Worm (Caenorhabditis elegans) whole organism, midembryonic: ENCODE results near the gene Y75B7B.2.

Experiments
- T22C8.4 ChIP-seq: fragments of 200-800 bp; sonication (Bioruptor generic); IDR thresholded peaks from 2 replicates; pipeline ENCODE4 v1.3.6; 2022; ENCODE audit warnings: missing genetic modification characterization, missing compliant biosample characterization
- cog-1 ChIP-seq: sonication (generic microtip); optimal IDR thresholded peaks from 2 replicates; lab custom pipeline; 2016; ENCODE audit warnings: missing genetic modification characterization, missing compliant biosample characterization
- flt-1 ChIP-seq: fragments of 200-800 bp; sonication (Bioruptor generic); IDR thresholded peaks from 2 replicates; pipeline ENCODE4 v1.3.6; 2022; ENCODE audit warnings: missing genetic modification characterization, missing compliant biosample characterization
- klf-2 ChIP-seq: fragments of 200-800 bp; sonication (Bioruptor generic); conservative IDR thresholded peaks from 2 replicates; pipeline ENCODE4 v1.3.6; 2022; ENCODE audit warnings: missing genetic modification reagents, missing genetic modification characterization, missing compliant biosample characterization
- med-1 ChIP-seq: sonication (generic microtip); optimal IDR thresholded peaks from 2 replicates; lab custom pipeline; 2017; ENCODE audit warnings: missing genetic modification characterization, mild to moderate bottlenecking, missing compliant biosample characterization, antibody characterized with exemption, missing genetic modification reagents; ENCODE audit not compliant: insufficient read depth
- ref-1 ChIP-seq: fragments of 200-800 bp; sonication (Bioruptor generic); conservative IDR thresholded peaks from 2 replicates; pipeline ENCODE4 v1.3.6; 2022; ENCODE audit warnings: missing genetic modification reagents, missing genetic modification characterization, missing compliant biosample characterization
- tab-1 ChIP-seq: fragments of 200-800 bp; sonication (Bioruptor generic); IDR thresholded peaks from 2 replicates; pipeline ENCODE4 v1.3.6; 2022; ENCODE audit warnings: missing genetic modification characterization, missing compliant biosample characterization
- ztf-23 ChIP-seq: fragments of 200-800 bp; sonication (Bioruptor generic); IDR thresholded peaks from 2 replicates; pipeline ENCODE4 v1.3.6; 2022; ENCODE audit warnings: missing genetic modification reagents, missing genetic modification characterization, missing compliant biosample characterization
- ztf-29 ChIP-seq: fragments of 200-800 bp; sonication (Bioruptor generic); IDR thresholded peaks from 2 replicates; pipeline ENCODE4 v1.3.6; 2022; ENCODE audit warnings: missing genetic modification reagents, missing genetic modification characterization, missing compliant biosample characterization

The Y75B7B.2 gene

ce11 chrV:1285657-1286123 lies 9.9 kb upstream of the Y75B7B.2 start, which contains the start of gene tank-1:
tank-1 (minus strand) TSS chrV:1285707.
- TF ChIP-seq T22C8.4 (GFP tag; lab: Robert Waterston, UW), result no peak
- no peak for TF ChIP-seq ztf-29 (GFP tag; lab: Robert Waterston, UW)
- no peak for TF ChIP-seq tab-1 (GFP tag; lab: Robert Waterston, UW)
- TF ChIP-seq med-1 (GFP tag; lab: Kevin White, UChicago), result no peak
- no peak for TF ChIP-seq klf-2 (GFP tag; lab: Robert Waterston, UW)
- no peak for TF ChIP-seq ref-1 (GFP tag; lab: Robert Waterston, UW)
- TF ChIP-seq flt-1 (GFP tag; lab: Robert Waterston, UW), result no peak

ce11 chrV:1278529-1278928 lies 2.7 kb upstream of the Y75B7B.2 start:
- TF ChIP-seq ref-1 (GFP tag; lab: Robert Waterston, UW) (no peak), med-1 (GFP tag; lab: Kevin White, UChicago) (no peak), ztf-23 (GFP tag; lab: Robert Waterston, UW) (no peak), tab-1 (GFP tag; lab: Robert Waterston, UW) (no peak), ztf-29 (GFP tag; lab: Robert Waterston, UW) (no peak)

DNA sequence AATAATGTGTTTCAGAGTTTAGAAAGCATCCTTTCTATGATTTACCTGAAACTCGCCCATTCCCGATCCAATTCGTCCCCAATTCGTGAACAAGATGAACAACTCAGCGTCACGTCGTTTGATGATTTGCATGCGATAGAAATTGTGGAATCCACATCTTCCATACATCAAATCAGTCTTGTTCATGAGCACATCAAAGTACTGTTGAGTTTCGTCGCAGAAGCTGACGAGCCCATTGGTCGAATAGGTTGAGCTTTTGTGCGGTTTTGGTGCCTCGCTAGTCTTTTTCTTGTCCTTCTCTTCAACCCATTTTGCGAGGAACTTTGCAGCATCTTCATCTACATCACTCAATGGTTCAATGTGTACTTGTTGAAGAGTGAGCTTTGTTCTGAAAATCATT lies 2.1 kb upstream of the Y75B7B.2 start:
- TF ChIP-seq cog-1 (tag; lab: Kevin White, UChicago) (no peak), klf-2 (GFP tag; lab: Robert Waterston, UW) (no peak), med-1 (GFP tag; lab: Kevin White, UChicago) (no peak), flt-1 (GFP tag; lab: Robert Waterston, UW) (no peak), ztf-23 (GFP tag; lab: Robert Waterston, UW) (no peak), ref-1 (GFP tag; lab: Robert Waterston, UW) (no peak), ztf-29 (GFP tag; lab: Robert Waterston, UW) (no peak), T22C8.4 (GFP tag; lab: Robert Waterston, UW) (no peak), tab-1 (GFP tag; lab: Robert Waterston, UW) (no peak)

- no peak for TF ChIP-seq ztf-23 (GFP tag; lab: Robert Waterston, UW)
- TF ChIP-seq klf-2 (GFP tag; lab: Robert Waterston, UW), result no peak
- no peak for TF ChIP-seq T22C8.4 (GFP tag; lab: Robert Waterston, UW)
- TF ChIP-seq tab-1 (GFP tag; lab: Robert Waterston, UW), result no peak
- TF ChIP-seq flt-1 (GFP tag; lab: Robert Waterston, UW), result no peak
- TF ChIP-seq med-1 (GFP tag; lab: Kevin White, UChicago), result no peak
- TF ChIP-seq ref-1 (GFP tag; lab: Robert Waterston, UW), result no peak
- TF ChIP-seq ztf-29 (GFP tag; lab: Robert Waterston, UW), result no peak
Measured at ce11 chrV:1270611-1271010, 5.2 kb downstream of the Y75B7B.2 start, which contains the start of gene Y75B7B.1. Y75B7B.1 (plus strand) TSS chrV:1270911.

DNA sequence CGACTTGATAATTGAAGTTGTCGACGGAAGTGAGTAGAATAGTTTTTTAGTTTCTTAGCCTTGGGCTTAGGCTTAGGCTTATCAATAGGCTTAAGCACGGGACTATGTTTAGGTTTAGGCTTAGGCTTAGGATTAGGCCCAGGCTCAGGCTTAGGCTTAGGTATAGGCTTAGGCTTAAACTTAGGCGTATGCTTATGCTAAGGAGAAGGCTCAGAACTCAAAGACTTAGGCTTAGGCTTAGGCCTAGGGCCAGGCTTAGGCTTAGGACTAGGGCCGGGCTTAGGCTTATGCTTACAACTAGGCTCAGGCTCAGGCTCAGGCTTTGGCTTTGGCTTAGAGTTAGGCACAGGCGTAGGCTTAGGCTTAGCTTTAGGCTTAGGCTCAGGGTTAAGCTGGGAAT lies 9.3 kb downstream of the Y75B7B.2 start:
- no peak for TF ChIP-seq T22C8.4 (GFP tag; lab: Robert Waterston, UW)

- TF ChIP-seq ref-1 (GFP tag; lab: Robert Waterston, UW) (no peak), med-1 (GFP tag; lab: Kevin White, UChicago) (no peak), T22C8.4 (GFP tag; lab: Robert Waterston, UW) (no peak), ztf-29 (GFP tag; lab: Robert Waterston, UW) (no peak), ztf-23 (GFP tag; lab: Robert Waterston, UW) (no peak), cog-1 (tag; lab: Kevin White, UChicago) (no peak)
Measured at ce11 chrV:1263939-1264823, 11.6 kb downstream of the Y75B7B.2 start, which contains the start of the genes rab-1 and C39F7.5. rab-1 (minus strand) TSS chrV:1263989. C39F7.5 (plus strand) TSS chrV:1264773.

ce11 chrV:1263078-1263732 lies 12.6 kb downstream of the Y75B7B.2 start:
- TF ChIP-seq flt-1 (GFP tag; lab: Robert Waterston, UW) (no peak), ref-1 (GFP tag; lab: Robert Waterston, UW) (no peak), cog-1 (tag; lab: Kevin White, UChicago) (no peak), T22C8.4 (GFP tag; lab: Robert Waterston, UW) (no peak), ztf-29 (GFP tag; lab: Robert Waterston, UW) (no peak), ztf-23 (GFP tag; lab: Robert Waterston, UW) (no peak), tab-1 (GFP tag; lab: Robert Waterston, UW) (no peak), klf-2 (GFP tag; lab: Robert Waterston, UW) (no peak), med-1 (GFP tag; lab: Kevin White, UChicago) (no peak)

DNA sequence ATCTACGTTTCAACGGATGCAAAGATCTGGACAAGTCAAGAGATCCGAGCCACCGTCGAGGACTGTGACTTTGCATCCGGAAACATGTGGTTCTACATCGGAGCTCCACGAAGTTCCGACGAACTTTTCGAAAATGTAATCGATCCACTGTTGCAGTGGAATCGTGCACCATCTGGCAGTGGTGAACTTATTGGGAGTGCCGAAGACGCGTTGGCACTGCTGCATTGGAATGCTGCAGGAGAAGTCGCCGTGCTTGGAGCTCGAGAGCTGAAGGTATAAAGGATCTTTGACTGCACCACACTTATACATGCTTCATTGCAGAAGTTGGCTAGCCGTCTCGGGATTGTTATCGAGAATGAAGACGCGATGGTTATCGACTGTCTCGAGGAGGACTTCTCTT lies 13.8 kb downstream of the Y75B7B.2 start:
- no peak for TF ChIP-seq ref-1 (GFP tag; lab: Robert Waterston, UW)
- TF ChIP-seq flt-1 (GFP tag; lab: Robert Waterston, UW), result no peak
- no peak for TF ChIP-seq med-1 (GFP tag; lab: Kevin White, UChicago)
- no peak for TF ChIP-seq ztf-23 (GFP tag; lab: Robert Waterston, UW)

DNA sequence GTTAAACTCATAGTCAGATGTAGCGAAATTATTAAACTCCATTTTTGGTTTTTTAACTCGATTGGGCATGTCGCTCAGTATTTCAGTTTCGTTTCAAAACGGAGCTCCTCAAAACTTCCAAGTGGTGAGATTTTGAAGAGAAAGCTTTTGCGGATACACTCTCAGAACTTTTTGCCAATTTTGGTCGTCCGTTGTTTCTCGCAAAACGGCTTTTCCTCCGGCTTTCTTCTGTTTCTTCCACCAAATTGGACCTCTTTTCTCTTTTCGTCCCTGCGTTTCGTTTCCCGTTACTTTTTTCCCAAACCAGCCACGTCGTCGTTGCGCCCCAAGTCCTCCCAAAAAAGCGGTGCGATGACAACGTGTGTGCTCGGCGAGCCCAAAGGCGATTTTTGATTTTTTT lies 15.8 kb downstream of the Y75B7B.2 start, which contains the start of gene C39F7.1:
C39F7.1 (plus strand) TSS at position 301 of the 400 bp plus-strand sequence.
- TF ChIP-seq flt-1 (GFP tag; lab: Robert Waterston, UW), result no peak
- TF ChIP-seq med-1 (GFP tag; lab: Kevin White, UChicago), result no peak
- TF ChIP-seq cog-1 (tag; lab: Kevin White, UChicago), result no peak
- TF ChIP-seq ztf-29 (GFP tag; lab: Robert Waterston, UW), result no peak
- no peak for TF ChIP-seq ref-1 (GFP tag; lab: Robert Waterston, UW)
- TF ChIP-seq ztf-23 (GFP tag; lab: Robert Waterston, UW), result no peak
- no peak for TF ChIP-seq tab-1 (GFP tag; lab: Robert Waterston, UW)
- TF ChIP-seq klf-2 (GFP tag; lab: Robert Waterston, UW), result no peak
